Worm (Caenorhabditis elegans): ENCODE results near the gene gcna-1.

- no peak for TF ChIP-seq ztf-11 (tag; optimal IDR thresholded peaks at IDR 0.05)
- TF ChIP-seq nhr-6 (tag; optimal IDR thresholded peaks at IDR 0.05), result no peak
- TF ChIP-seq nhr-77 (tag; optimal IDR thresholded peaks at IDR 0.05), result no peak
- no peak for TF ChIP-seq mbf-1 (tag; optimal IDR thresholded peaks at IDR 0.05)
- TF ChIP-seq aly-2 (tag; optimal IDR thresholded peaks at IDR 0.05), result no peak
- TF ChIP-seq nhr-21 (tag; optimal IDR thresholded peaks at IDR 0.05), result no peak
- TF ChIP-seq nhr-23 (tag; optimal IDR thresholded peaks at IDR 0.05), result no peak
- peak; percentile 8 for TF ChIP-seq sma-9 (GFP tag; optimal IDR thresholded peaks at IDR 0.05)
- TF ChIP-seq sma-9 (tag; optimal IDR thresholded peaks at IDR 0.05), result no peak
Measured at ce11 chrIII:5980274-5980918, 28.5 kb downstream of the gcna-1 start.
